Fruit fly (Drosophila melanogaster) S2 (cell line): ENCODE results near the gene CG13810.

ENCODE experiments used
- CG8478 ChIP-seq: fragments of >200 bp; optimal IDR thresholded peaks from 2 replicates; lab custom pipeline; 2018
- CTCF ChIP-seq, 2 experiments: fragments of >200 bp; optimal IDR thresholded peaks; 2 replicates each; lab custom pipeline; 2018

- no peak for TF ChIP-seq CG8478 (lab: Kevin White, UChicago)
- no peak for TF ChIP-seq CTCF (optimal IDR thresholded peaks at IDR 0.05; lab: Kevin White, UChicago)
Observed at dm6 chr3L:2191512-2191911, 5.8 kb downstream of the CG13810 start.
